Fruit fly (Drosophila melanogaster) whole organism, embryonic: ENCODE data around the gene Cchl.
A peak's percentile ranks its signal among the peaks of the same experiment; 100 is the strongest.

Experiments
- Antp ChIP-seq: fragments of 200-800 bp; sonication (Bioruptor generic); optimal IDR thresholded peaks from 3 replicates; lab custom pipeline; 2016; ENCODE audit warnings: missing biosample characterization, missing genetic modification characterization
- B-H2 ChIP-seq: fragments of 200-800 bp; sonication (Bioruptor generic); optimal IDR thresholded peaks from 2 replicates; lab custom pipeline; 2018; ENCODE audit warnings: missing biosample characterization, mild to moderate bottlenecking, missing genetic modification characterization
- CG10979 ChIP-seq: fragments of 200-800 bp; sonication (Bioruptor generic); optimal IDR thresholded peaks from 2 replicates; lab custom pipeline; 2018; ENCODE audit warnings: missing biosample characterization, mild to moderate bottlenecking, missing genetic modification characterization, moderate library complexity
- CG11085 ChIP-seq: fragments of 200-800 bp; sonication (Bioruptor generic); IDR thresholded peaks from 2 replicates; pipeline ENCODE4 v1.3.6; 2022; ENCODE audit warnings: missing biosample characterization, missing genetic modification characterization
- CG11723 ChIP-seq: fragments of 200-800 bp; sonication (Bioruptor generic); optimal IDR thresholded peaks from 2 replicates; lab custom pipeline; 2017; ENCODE audit warnings: missing biosample characterization, mild to moderate bottlenecking, missing genetic modification characterization
- CG12219 ChIP-seq: fragments of 200-800 bp; sonication (Bioruptor generic); optimal IDR thresholded peaks from 3 replicates; lab custom pipeline; 2018; ENCODE audit warnings: missing biosample characterization, mild to moderate bottlenecking, missing genetic modification characterization
- CG12744 ChIP-seq: fragments of 200-800 bp; sonication (Bioruptor generic); optimal IDR thresholded peaks from 2 replicates; lab custom pipeline; 2016; ENCODE audit warnings: missing biosample characterization, missing genetic modification characterization
- CG12769 ChIP-seq: fragments of 200-800 bp; sonication (Bioruptor generic); optimal IDR thresholded peaks from 2 replicates; lab custom pipeline; 2019; ENCODE audit warnings: missing biosample characterization, mild to moderate bottlenecking, missing genetic modification characterization, moderate library complexity
- CG13624 ChIP-seq: fragments of 200-800 bp; sonication (Bioruptor generic); optimal IDR thresholded peaks from 2 replicates; lab custom pipeline; 2016; ENCODE audit warnings: missing biosample characterization, missing genetic modification characterization
- CG1529 ChIP-seq: fragments of 200-800 bp; sonication (Bioruptor generic); optimal IDR thresholded peaks from 3 replicates; lab custom pipeline; 2018; ENCODE audit warnings: missing biosample characterization, missing genetic modification characterization
- CG1647 ChIP-seq: fragments of 200-800 bp; sonication (Bioruptor generic); optimal IDR thresholded peaks from 3 replicates; lab custom pipeline; 2016; ENCODE audit warnings: missing biosample characterization, missing genetic modification characterization
- CG31365 ChIP-seq: fragments of 200-800 bp; sonication (Bioruptor generic); optimal IDR thresholded peaks from 2 replicates; lab custom pipeline; 2018; ENCODE audit warnings: missing biosample characterization, mild to moderate bottlenecking, missing genetic modification characterization
- CG3838 ChIP-seq: fragments of 200-800 bp; sonication (Bioruptor generic); optimal IDR thresholded peaks from 3 replicates; lab custom pipeline; 2016; ENCODE audit warnings: missing biosample characterization, missing genetic modification characterization
- CG4404 ChIP-seq: fragments of 200-800 bp; sonication (Bioruptor generic); IDR thresholded peaks from 2 replicates; pipeline ENCODE4 v1.3.6; 2022; ENCODE audit warnings: missing biosample characterization, missing genetic modification characterization
- CG6683 ChIP-seq: fragments of 200-800 bp; sonication (Bioruptor generic); optimal IDR thresholded peaks from 2 replicates; lab custom pipeline; 2017; ENCODE audit warnings: missing biosample characterization, mild to moderate bottlenecking, missing genetic modification characterization, missing genetic modification reagents
- CG8089 ChIP-seq: fragments of 200-800 bp; sonication (Bioruptor generic); optimal IDR thresholded peaks from 3 replicates; lab custom pipeline; 2016; ENCODE audit warnings: missing biosample characterization, missing genetic modification characterization
- CG8290 ChIP-seq, 3 experiments: fragments of 200-800 bp; sonication (Bioruptor generic); optimal IDR thresholded peaks; 2 replicates each; lab custom pipeline; 2016 to 2019; ENCODE audit warnings: missing biosample characterization in 3 of 3, missing genetic modification characterization in 3 of 3, mild to moderate bottlenecking in 2 of 3, moderate library complexity in 1 of 3
- D19A ChIP-seq: fragments of 200-800 bp; optimal IDR thresholded peaks from 3 replicates; lab custom pipeline; 2019; ENCODE audit warnings: missing biosample characterization, mild to moderate bottlenecking, missing genetic modification characterization, moderate library complexity
- Deaf1 ChIP-seq: fragments of 200-800 bp; optimal IDR thresholded peaks from 3 replicates; lab custom pipeline; 2019; ENCODE audit warnings: missing biosample characterization, mild to moderate bottlenecking, missing genetic modification characterization, moderate library complexity
- Dek ChIP-seq: fragments of 200-800 bp; sonication (Bioruptor generic); optimal IDR thresholded peaks from 3 replicates; lab custom pipeline; 2019; ENCODE audit warnings: missing biosample characterization, mild to moderate bottlenecking, missing genetic modification characterization, moderate library complexity
- Dp ChIP-seq: fragments of 200-800 bp; sonication (Bioruptor generic); optimal IDR thresholded peaks from 2 replicates; lab custom pipeline; 2018; ENCODE audit warnings: missing biosample characterization, mild to moderate bottlenecking, missing genetic modification characterization, moderate library complexity
- ERR ChIP-seq: fragments of 200-800 bp; sonication (Bioruptor generic); optimal IDR thresholded peaks from 2 replicates; lab custom pipeline; 2016; ENCODE audit warnings: missing biosample characterization, missing genetic modification characterization
- Eip74EF ChIP-seq, 2 experiments: fragments of 200-800 bp in 1 of 2; fragments of >200 bp in 1 of 2; sonication (Bioruptor generic) in 1 of 2; optimal IDR thresholded peaks; 2 replicates each; lab custom pipeline; 2017 to 2019; ENCODE audit warnings: missing biosample characterization in 2 of 2, missing genetic modification characterization in 2 of 2, mild to moderate bottlenecking in 1 of 2, moderate library complexity in 1 of 2
- Jarid2 ChIP-seq: fragments of 200-800 bp; sonication (Bioruptor generic); optimal IDR thresholded peaks from 3 replicates; lab custom pipeline; 2017; ENCODE audit warnings: mild to moderate bottlenecking, missing biosample characterization, missing genetic modification reagents, missing genetic modification characterization
- Oaz ChIP-seq: fragments of 200-800 bp; sonication (Bioruptor generic); IDR thresholded peaks from 2 replicates; pipeline ENCODE4 v1.3.6; 2022; ENCODE audit warnings: missing biosample characterization, missing genetic modification characterization
- Oli ChIP-seq: fragments of 200-800 bp; sonication (Bioruptor generic); optimal IDR thresholded peaks from 2 replicates; lab custom pipeline; 2018; ENCODE audit warnings: missing biosample characterization, mild to moderate bottlenecking, missing genetic modification characterization, moderate library complexity
- Ravus ChIP-seq: fragments of 200-800 bp; sonication (Bioruptor generic); IDR thresholded peaks from 2 replicates; pipeline ENCODE4 v1.3.6; 2022; ENCODE audit warnings: missing biosample characterization, missing genetic modification characterization
- Sry-β ChIP-seq: fragments of 200-800 bp; sonication (Bioruptor generic); optimal IDR thresholded peaks from 2 replicates; lab custom pipeline; 2018; ENCODE audit warnings: missing biosample characterization, mild to moderate bottlenecking, missing genetic modification characterization, moderate library complexity
- Xrp1 ChIP-seq: fragments of 200-800 bp; sonication (Bioruptor generic); IDR thresholded peaks from 2 replicates; pipeline ENCODE4 v1.3.6; 2022; ENCODE audit warnings: missing biosample characterization, missing genetic modification characterization
- ab ChIP-seq: fragments of 200-800 bp; sonication (Bioruptor generic); optimal IDR thresholded peaks from 2 replicates; lab custom pipeline; 2016; ENCODE audit warnings: missing biosample characterization, missing genetic modification characterization
- ac ChIP-seq: fragments of 200-800 bp; sonication (Bioruptor generic); optimal IDR thresholded peaks from 3 replicates; lab custom pipeline; 2017; ENCODE audit warnings: missing biosample characterization, mild to moderate bottlenecking, missing genetic modification characterization
- ash1 ChIP-seq: fragments of 200-800 bp; sonication (Bioruptor generic); optimal IDR thresholded peaks from 2 replicates; lab custom pipeline; 2018; ENCODE audit warnings: missing biosample characterization, mild to moderate bottlenecking, missing genetic modification characterization
- bbx ChIP-seq: fragments of 200-800 bp; sonication (Bioruptor generic); IDR thresholded peaks from 2 replicates; pipeline ENCODE4 v1.3.6; 2022; ENCODE audit warnings: missing biosample characterization, missing genetic modification characterization; ENCODE audit not compliant: partially characterized antibody
- dmrt99B ChIP-seq: fragments of 200-800 bp; sonication (Bioruptor generic); optimal IDR thresholded peaks from 2 replicates; lab custom pipeline; 2018; ENCODE audit warnings: missing biosample characterization, mild to moderate bottlenecking, missing genetic modification characterization, moderate library complexity
- insv ChIP-seq, 2 experiments: fragments of 200-800 bp; sonication (Bioruptor generic); optimal IDR thresholded peaks; 3 replicates each; lab custom pipeline; 2016 to 2018; ENCODE audit warnings: missing biosample characterization in 2 of 2, missing genetic modification characterization in 2 of 2
- knrl ChIP-seq: fragments of 200-800 bp; sonication (Bioruptor generic); IDR thresholded peaks from 3 replicates; pipeline ENCODE4 v1.3.6; 2022; ENCODE audit warnings: missing biosample characterization, missing genetic modification characterization; ENCODE audit not compliant: partially characterized antibody
- maf-S ChIP-seq: fragments of 200-800 bp; sonication (Bioruptor generic); optimal IDR thresholded peaks from 2 replicates; lab custom pipeline; 2016; ENCODE audit warnings: missing biosample characterization, missing genetic modification characterization
- nerfin-1 ChIP-seq: fragments of 200-800 bp; sonication (Bioruptor generic); optimal IDR thresholded peaks from 3 replicates; lab custom pipeline; 2019; ENCODE audit warnings: missing biosample characterization, mild to moderate bottlenecking, missing genetic modification characterization, moderate library complexity
- nerfin-2 ChIP-seq: fragments of 200-800 bp; sonication (Bioruptor generic); IDR thresholded peaks from 2 replicates; pipeline ENCODE4 v1.3.6; 2022; ENCODE audit warnings: missing biosample characterization, missing genetic modification characterization; ENCODE audit not compliant: partially characterized antibody
- pros ChIP-seq: fragments of 200-800 bp; sonication (Bioruptor generic); optimal IDR thresholded peaks from 3 replicates; lab custom pipeline; 2019; ENCODE audit warnings: missing biosample characterization, mild to moderate bottlenecking, missing genetic modification characterization, moderate library complexity
- run ChIP-seq: fragments of 200-800 bp; sonication (Bioruptor generic); optimal IDR thresholded peaks from 3 replicates; lab custom pipeline; 2018; ENCODE audit warnings: missing biosample characterization, mild to moderate bottlenecking, missing genetic modification characterization
- shn ChIP-seq: fragments of 200-800 bp; sonication (Bioruptor generic); optimal IDR thresholded peaks from 3 replicates; lab custom pipeline; 2016; ENCODE audit warnings: missing biosample characterization, missing genetic modification characterization
- sqz ChIP-seq: fragments of 200-800 bp; sonication (Bioruptor generic); optimal IDR thresholded peaks from 3 replicates; lab custom pipeline; 2018; ENCODE audit warnings: missing biosample characterization, mild to moderate bottlenecking, missing genetic modification characterization
- stwl ChIP-seq: fragments of 200-800 bp; sonication (Bioruptor generic); optimal IDR thresholded peaks from 3 replicates; lab custom pipeline; 2018; ENCODE audit warnings: missing biosample characterization, mild to moderate bottlenecking, missing genetic modification characterization, moderate library complexity
- tin ChIP-seq: fragments of 200-800 bp; sonication (Bioruptor generic); optimal IDR thresholded peaks from 3 replicates; lab custom pipeline; 2016; ENCODE audit warnings: missing biosample characterization, missing genetic modification characterization
- twi ChIP-seq: fragments of 200-800 bp; optimal IDR thresholded peaks from 2 replicates; lab custom pipeline; 2019; ENCODE audit warnings: missing biosample characterization, mild to moderate bottlenecking, missing genetic modification characterization, moderate library complexity
- unc-4 ChIP-seq: fragments of 200-800 bp; sonication (Bioruptor generic); IDR thresholded peaks from 2 replicates; pipeline ENCODE4 v1.3.6; 2022; ENCODE audit warnings: missing biosample characterization, missing genetic modification characterization; ENCODE audit not compliant: partially characterized antibody
- yki ChIP-seq: fragments of >200 bp; optimal IDR thresholded peaks from 3 replicates; lab custom pipeline; 2018
- z ChIP-seq: fragments of 200-800 bp; sonication (Bioruptor generic); IDR thresholded peaks from 3 replicates; pipeline ENCODE4 v1.3.6; 2022; ENCODE audit warnings: missing biosample characterization, missing genetic modification characterization

Gene Cchl

DNA sequence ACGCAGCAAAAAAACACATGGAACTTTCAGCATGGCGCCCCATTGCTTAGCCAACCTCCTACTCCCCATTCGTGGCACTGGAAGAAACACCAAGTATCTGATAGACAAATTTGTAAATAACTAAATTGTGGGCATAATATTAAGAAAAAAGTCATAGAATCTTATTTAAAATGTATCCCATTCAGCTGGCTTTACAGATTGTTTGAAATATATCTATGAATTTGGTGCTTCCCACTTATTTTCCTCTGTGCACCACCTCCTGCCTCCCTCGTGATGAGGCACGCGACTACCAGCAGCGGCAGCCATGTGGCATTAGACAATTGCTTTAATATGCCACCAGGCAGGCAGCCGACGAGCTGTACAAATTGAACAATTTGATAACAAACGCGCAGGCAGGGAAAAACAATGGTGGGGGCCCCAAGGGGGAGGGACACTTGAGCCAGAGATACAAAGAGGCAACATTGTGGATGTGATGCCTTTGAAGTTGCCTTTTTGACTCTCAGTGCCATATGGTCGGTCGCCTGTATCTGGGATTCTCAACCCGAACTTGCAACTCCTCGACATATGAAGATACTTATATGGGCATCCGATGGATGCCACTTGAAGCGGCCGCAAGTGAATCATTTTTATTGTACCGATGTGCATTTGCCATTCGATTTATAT lies 22.0 kb upstream of the Cchl start (continued):
- peak; percentile 69 for TF ChIP-seq Antp
- TF ChIP-seq ac (GFP tag; lab: Kevin White, UChicago), result peak; percentile 22
- TF ChIP-seq insv (GFP tag; optimal IDR thresholded peaks at IDR 0.05; lab: Kevin White, UChicago), result no peak
- TF ChIP-seq ash1 (GFP tag; lab: Kevin White, UChicago), result no peak
- peak; percentile 55 for TF ChIP-seq nerfin-1 (tag; lab: Kevin White, UChicago)
- TF ChIP-seq CG11723 (GFP tag; lab: Kevin White, UChicago), result peak; percentile 63
- TF ChIP-seq Eip74EF (GFP tag; optimal IDR thresholded peaks at IDR 0.05; lab: Kevin White, UChicago), result peak in 1 of 2 experiments; percentile 64
- peak; percentile 70 for TF ChIP-seq run (tag; lab: Kevin White, UChicago)
- no peak for TF ChIP-seq yki (lab: Kevin White, UChicago)
- peak; percentile 45 for TF ChIP-seq shn (GFP tag; lab: Kevin White, UChicago)
- TF ChIP-seq CG1647, result peak; percentile 69
- peak; percentile 55 for TF ChIP-seq Deaf1 (tag; lab: Kevin White, UChicago)
- TF ChIP-seq CG3838, result peak; percentile 47
- peak; percentile 73 for TF ChIP-seq D19A
- peak; percentile 52 for TF ChIP-seq Jarid2
- peak; percentile 95 for TF ChIP-seq twi (tag; lab: Kevin White, UChicago)
- no peak for TF ChIP-seq ab
- no peak for TF ChIP-seq z (GFP tag; lab: Robert Waterston, UW)
- no peak for TF ChIP-seq Dp (GFP tag; lab: Kevin White, UChicago)
- peak; percentile 87 for TF ChIP-seq dmrt99B (tag; lab: Kevin White, UChicago)
- peak; percentile 60 for TF ChIP-seq CG6683 (GFP tag; lab: Kevin White, UChicago)
- peak; percentile 92 for TF ChIP-seq CG12769 (tag; lab: Kevin White, UChicago)
- peak; percentile 75 for TF ChIP-seq CG1529 (GFP tag; lab: Kevin White, UChicago)
- TF ChIP-seq CG11085, result no peak
- TF ChIP-seq Ravus (GFP tag; lab: Robert Waterston, UW), result no peak
- TF ChIP-seq Dek (tag; lab: Kevin White, UChicago), result peak; percentile 81
- TF ChIP-seq tin, result peak; percentile 76
- TF ChIP-seq pros (GFP tag; lab: Kevin White, UChicago), result peak; percentile 8
- TF ChIP-seq ERR, result peak; percentile 57
- TF ChIP-seq Xrp1 (GFP tag; lab: Robert Waterston, UW), result peak; percentile 86
- peak; percentile 3 for TF ChIP-seq B-H2 (GFP tag; lab: Kevin White, UChicago)
- TF ChIP-seq unc-4 (GFP tag; lab: Robert Waterston, UW), result no peak
- TF ChIP-seq CG12744, result peak; percentile 29
- TF ChIP-seq CG31365 (tag; lab: Kevin White, UChicago), result peak; percentile 49
- peak; percentile 81 for TF ChIP-seq CG12219 (GFP tag; lab: Kevin White, UChicago)
- TF ChIP-seq Sry-β (GFP tag; lab: Kevin White, UChicago), result no peak
- TF ChIP-seq maf-S (GFP tag; lab: Kevin White, UChicago), result peak; percentile 77
- TF ChIP-seq knrl (GFP tag; lab: Robert Waterston, UW), result no peak
- peak; percentile 55 for TF ChIP-seq CG4404 (GFP tag; lab: Robert Waterston, UW)
- peak; percentile 9 for TF ChIP-seq sqz (GFP tag; lab: Kevin White, UChicago)
- peak; percentile 53 for TF ChIP-seq CG8089
- TF ChIP-seq CG8290 (GFP tag; optimal IDR thresholded peaks at IDR 0.05; lab: Kevin White, UChicago), result peak; percentile 45
- peak in 1 of 2 experiments; percentile 86 for TF ChIP-seq CG8290 (tag; optimal IDR thresholded peaks at IDR 0.05; lab: Kevin White, UChicago)
- no peak for TF ChIP-seq stwl (tag; lab: Kevin White, UChicago)
- peak; percentile 81 for TF ChIP-seq Oli
- peak; percentile 68 for TF ChIP-seq CG13624 (GFP tag; lab: Kevin White, UChicago)
- TF ChIP-seq CG10979, result peak; percentile 79
- TF ChIP-seq nerfin-2 (GFP tag; lab: Robert Waterston, UW), result no peak
- no peak for TF ChIP-seq bbx (GFP tag; lab: Robert Waterston, UW)
- TF ChIP-seq Oaz (GFP tag; lab: Robert Waterston, UW), result peak; percentile 64
